Worm (Caenorhabditis elegans) whole organism, L4 larva: ENCODE results near the gene T23F11.2.
A peak's percentile ranks its signal among the peaks of the same experiment; 100 is the strongest.

Experiments
- T26A8.4 ChIP-seq: fragments of 200-800 bp; sonication (Bioruptor generic); IDR thresholded peaks from 2 replicates; pipeline ENCODE4 v1.3.6; 2022; ENCODE audit warnings: missing genetic modification characterization, missing compliant biosample characterization
- ZK546.5 ChIP-seq, 2 experiments: sonication (generic microtip); optimal IDR thresholded peaks; 2 replicates each; lab custom pipeline; 2017; ENCODE audit warnings: missing biosample characterization in 2 of 2, missing genetic modification characterization in 2 of 2
- aha-1 ChIP-seq: fragments of 150-350 bp; peaks from one replicate; lab custom pipeline; 2014; ENCODE audit warnings: missing biosample characterization, missing genetic modification characterization
- ama-1 ChIP-seq: fragments of 150-350 bp; optimal IDR thresholded peaks from 2 replicates; lab custom pipeline; 2014; ENCODE audit warnings: inconsistent platforms, mixed read lengths
- attf-4 ChIP-seq: sonication (generic microtip); optimal IDR thresholded peaks from 3 replicates; lab custom pipeline; 2017; ENCODE audit warnings: missing biosample characterization, missing genetic modification characterization
- daf-16 ChIP-seq, 3 experiments: sonication (generic microtip); optimal IDR thresholded peaks; 2 replicates each; lab custom pipeline; 2016 to 2017; ENCODE audit warnings: missing genetic modification characterization in 3 of 3, missing genetic modification reagents in 3 of 3, mild to moderate bottlenecking in 2 of 3, missing compliant biosample characterization in 2 of 3, missing biosample characterization in 1 of 3, moderate library complexity in 1 of 3
- dve-1 ChIP-seq: sonication (generic microtip); optimal IDR thresholded peaks from 2 replicates; lab custom pipeline; 2017; ENCODE audit warnings: antibody characterized with exemption, mild to moderate bottlenecking, missing genetic modification characterization, missing compliant biosample characterization; ENCODE audit not compliant: insufficient read depth
- egl-43 ChIP-seq: fragments of 200-800 bp; sonication (Bioruptor generic); IDR thresholded peaks from 2 replicates; pipeline ENCODE4 v1.3.6; 2022; ENCODE audit warnings: missing genetic modification reagents, missing genetic modification characterization, missing compliant biosample characterization
- fkh-10 ChIP-seq: fragments of 150-350 bp; optimal IDR thresholded peaks from 2 replicates; lab custom pipeline; 2014; ENCODE audit warnings: missing biosample characterization, missing genetic modification reagents, missing genetic modification characterization
- hlh-11 ChIP-seq: fragments of 200-800 bp; sonication (Bioruptor generic); optimal IDR thresholded peaks from 2 replicates; lab custom pipeline; 2018; ENCODE audit warnings: mild to moderate bottlenecking, missing genetic modification characterization, missing compliant biosample characterization
- hlh-30 ChIP-seq: sonication (generic microtip); optimal IDR thresholded peaks from 2 replicates; lab custom pipeline; 2017; ENCODE audit warnings: antibody characterized with exemption, mild to moderate bottlenecking, missing genetic modification characterization, missing compliant biosample characterization; ENCODE audit not compliant: insufficient read depth
- lsy-2 ChIP-seq, 2 experiments: fragments of 150-350 bp in 1 of 2; sonication (generic microtip) in 1 of 2; optimal IDR thresholded peaks; 2 replicates each; lab custom pipeline; 2014 to 2017; ENCODE audit warnings: missing biosample characterization in 2 of 2, missing genetic modification characterization in 2 of 2
- mep-1 ChIP-seq: fragments of 150-350 bp; sonication (generic microtip); optimal IDR thresholded peaks from 3 replicates; lab custom pipeline; 2014; ENCODE audit warnings: missing biosample characterization, missing genetic modification characterization
- mes-2 ChIP-seq: sonication (generic microtip); optimal IDR thresholded peaks from 2 replicates; lab custom pipeline; 2016; ENCODE audit warnings: missing genotype, mild to moderate bottlenecking, missing genetic modification characterization, missing compliant biosample characterization; ENCODE audit not compliant: poor library complexity, severe bottlenecking
- nhr-28 ChIP-seq: fragments of 150-350 bp; optimal IDR thresholded peaks from 2 replicates; lab custom pipeline; 2014; ENCODE audit warnings: missing biosample characterization, missing genetic modification characterization
- rbr-2 ChIP-seq: sonication (generic microtip); optimal IDR thresholded peaks from 2 replicates; lab custom pipeline; 2016; ENCODE audit warnings: missing genotype, missing genetic modification characterization, missing compliant biosample characterization
- sdz-12 ChIP-seq: fragments of 200-800 bp; sonication (Bioruptor generic); optimal IDR thresholded peaks from 2 replicates; lab custom pipeline; 2018; ENCODE audit warnings: mild to moderate bottlenecking, missing genetic modification characterization, missing compliant biosample characterization
- spr-1 ChIP-seq: sonication (generic microtip); optimal IDR thresholded peaks from 2 replicates; lab custom pipeline; 2016; ENCODE audit warnings: mild to moderate bottlenecking, missing genetic modification characterization, missing compliant biosample characterization
- unc-62 ChIP-seq, 3 experiments: fragments of 150-350 bp in 1 of 3; sonication (generic microtip); optimal IDR thresholded peaks in 2 of 3; peaks in 1 of 3; 1 replicate in 1 of 3; 2 replicates in 2 of 3; lab custom pipeline; 2014 to 2017; ENCODE audit warnings: missing biosample characterization in 3 of 3, missing genetic modification characterization in 3 of 3, missing genetic modification reagents in 3 of 3, missing genotype in 1 of 3
- zip-11 ChIP-seq: fragments of 200-800 bp; sonication (Bioruptor generic); IDR thresholded peaks from 2 replicates; pipeline ENCODE4 v1.3.6; 2022; ENCODE audit warnings: missing genetic modification characterization, missing compliant biosample characterization

T23F11.2 gene

DNA sequence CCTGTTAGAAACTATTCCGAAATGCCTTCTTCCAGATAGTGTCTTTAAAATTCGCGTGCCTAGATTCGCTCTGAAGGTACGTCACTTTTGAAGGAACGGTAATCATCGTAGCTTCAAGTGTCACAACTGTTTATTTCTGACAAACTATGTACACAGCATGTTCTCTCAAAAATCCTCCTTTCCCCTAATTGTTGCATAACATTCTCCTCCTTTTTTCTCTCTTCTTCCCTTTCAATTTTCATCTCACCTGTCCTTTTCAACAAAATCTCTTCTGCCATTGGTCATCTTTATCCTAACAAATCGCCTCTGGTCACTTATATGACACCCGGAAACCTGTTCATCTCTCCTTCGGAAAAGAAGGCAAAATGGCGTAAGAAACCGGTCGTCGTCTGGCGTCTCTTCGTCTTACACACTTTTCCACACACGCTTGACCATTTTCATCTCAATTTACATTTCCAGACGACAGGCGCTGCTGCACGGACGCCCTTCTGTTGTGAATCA lies 39.2 kb downstream of the T23F11.2 start, which contains the start of gene lips-3:
Gene lips-3, plus strand, starts transcription at position 458 of the 501 bp plus-strand sequence.
- peak; percentile 26 for TF ChIP-seq hlh-11
- TF ChIP-seq ama-1 (lab: Kevin White, UChicago) = no peak
- TF ChIP-seq egl-43 (GFP tag; lab: Robert Waterston, UW) = no peak
- TF ChIP-seq unc-62 (GFP tag; optimal IDR thresholded peaks at IDR 0.05 in 1 of 2; lab: Kevin White, UChicago) = peak in 1 of 2 experiments; percentile 97
- TF ChIP-seq unc-62 (tag; optimal IDR thresholded peaks at IDR 0.05; lab: Kevin White, UChicago) = no peak
- TF ChIP-seq spr-1 (tag; lab: Kevin White, UChicago) = no peak
- no peak for TF ChIP-seq aha-1 (tag; lab: Kevin White, UChicago)
- no peak for TF ChIP-seq sdz-12 (GFP tag; lab: Kevin White, UChicago)
- no peak for TF ChIP-seq ZK546.5 (tag; optimal IDR thresholded peaks at IDR 0.05; lab: Kevin White, UChicago)

DNA sequence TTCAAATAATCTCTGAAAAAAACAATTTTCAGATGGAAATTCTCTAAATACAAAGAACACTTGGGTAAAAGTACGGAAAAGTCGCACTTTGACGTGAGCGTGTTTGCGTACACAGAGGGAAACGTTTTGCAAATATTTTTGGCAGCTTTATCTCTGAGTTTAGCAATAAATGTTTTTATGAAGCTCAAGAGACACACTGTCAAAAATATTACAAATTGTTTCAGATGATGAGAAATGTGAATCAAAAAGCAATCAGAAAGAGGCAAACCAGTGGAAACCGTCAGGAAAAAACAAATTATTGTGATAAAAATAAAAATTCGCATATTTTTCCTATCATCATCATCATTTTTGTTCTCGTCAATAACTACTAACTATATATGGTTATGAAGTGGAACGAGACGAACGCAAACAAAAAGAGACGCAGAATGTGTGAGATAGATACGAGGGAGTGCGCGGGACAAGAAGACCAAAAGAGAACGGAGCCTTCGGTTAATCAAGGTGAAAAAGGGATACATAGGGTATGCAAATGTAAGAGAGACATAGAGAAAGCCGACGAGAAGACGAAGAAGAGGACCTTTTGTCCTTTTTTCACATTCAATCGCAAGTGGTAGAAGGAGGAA lies 42.9 kb downstream of the T23F11.2 start, which contains the start of gene sel-2:
Gene sel-2, minus strand, starts transcription at position 51 of the 620 bp plus-strand sequence.
- TF ChIP-seq fkh-10 (GFP tag; lab: Kevin White, UChicago) = peak; percentile 78
- TF ChIP-seq zip-11 (GFP tag; lab: Robert Waterston, UW) = no peak
- TF ChIP-seq T26A8.4 (GFP tag; lab: Robert Waterston, UW) = no peak
- TF ChIP-seq mep-1 (tag; lab: Kevin White, UChicago) = peak; percentile 25
- peak; percentile 31 for TF ChIP-seq rbr-2 (tag; lab: Kevin White, UChicago)
- TF ChIP-seq nhr-28 (tag; lab: Kevin White, UChicago) = peak; percentile 34
- TF ChIP-seq unc-62 (GFP tag; optimal IDR thresholded peaks at IDR 0.05 in 1 of 2; lab: Kevin White, UChicago) = peak in 1 of 2 experiments; percentile 34
- no peak for TF ChIP-seq unc-62 (tag; optimal IDR thresholded peaks at IDR 0.05; lab: Kevin White, UChicago)
- no peak for TF ChIP-seq dve-1 (tag; lab: Kevin White, UChicago)
- TF ChIP-seq lsy-2 (tag; optimal IDR thresholded peaks at IDR 0.05; lab: Kevin White, UChicago) = peak in 1 of 2 experiments; percentile 34
- TF ChIP-seq mes-2 = peak; percentile 8
- TF ChIP-seq daf-16 (GFP tag; optimal IDR thresholded peaks at IDR 0.05; lab: Kevin White, UChicago) = no peak
- TF ChIP-seq daf-16 (tag; optimal IDR thresholded peaks at IDR 0.05; lab: Kevin White, UChicago) = peak; percentile 60
- peak; percentile 11 for TF ChIP-seq hlh-30 (tag; lab: Kevin White, UChicago)
- no peak for TF ChIP-seq attf-4 (tag; lab: Kevin White, UChicago)
